Fruit fly (Drosophila melanogaster): ENCODE results near the gene CG43221.

CG43221 gene

DNA sequence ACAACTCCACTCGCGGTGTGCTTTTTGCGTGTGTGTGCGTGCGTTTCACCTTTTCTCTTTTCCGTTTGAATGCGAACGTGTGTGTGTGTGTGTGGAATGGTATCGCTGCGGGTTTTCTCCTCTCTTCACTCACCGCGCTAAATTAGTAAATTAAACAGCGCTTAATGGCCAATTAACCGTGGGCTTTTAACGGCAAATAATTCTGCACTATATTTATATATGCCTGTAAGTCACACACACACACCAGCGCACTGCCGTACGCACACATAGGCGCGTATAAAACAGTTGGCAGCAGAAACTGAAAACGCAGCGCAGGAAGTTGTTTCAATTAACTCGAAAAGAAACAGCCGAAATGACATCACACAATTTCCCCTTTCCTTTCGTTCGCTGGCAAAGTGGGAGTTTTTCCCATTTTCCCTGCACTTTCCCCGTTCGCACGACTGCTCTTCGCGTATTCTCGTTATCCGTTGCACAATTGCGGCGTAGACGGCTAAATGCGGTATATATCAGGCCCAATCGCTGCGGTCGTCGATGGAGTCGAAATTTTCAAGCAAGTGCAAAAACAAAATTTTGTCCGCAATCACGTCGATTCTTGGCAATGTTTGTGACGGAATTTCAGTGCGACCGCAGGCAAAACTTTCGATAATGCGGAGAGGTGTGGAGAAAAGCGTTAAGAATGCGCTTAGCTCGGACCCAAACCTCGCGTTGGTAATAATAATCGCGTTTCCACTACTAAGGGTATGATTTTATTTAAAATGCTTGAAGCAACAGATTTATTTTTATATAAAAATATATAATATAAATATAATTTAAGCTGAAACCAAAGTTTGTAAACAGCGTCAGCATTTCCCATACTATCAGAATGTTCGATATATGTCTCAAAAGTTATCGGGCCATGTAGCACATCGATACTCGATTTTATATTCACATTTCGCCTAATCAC is 12.7 kb upstream of the CG43221 start, which contains the start of gene BicD:
Gene BicD (minus strand): TSS at position 634 of the 943 bp plus-strand sequence.
- TF ChIP-seq Sp1 (GFP tag; optimal IDR thresholded peaks at IDR 0.05) (peak; percentile 38), rgr (GFP tag; optimal IDR thresholded peaks at IDR 0.05) (peak; percentile 5), HLH106 (tag; optimal IDR thresholded peaks at IDR 0.05) (peak; percentile 25), GATAd (GFP tag; optimal IDR thresholded peaks at IDR 0.05) (no peak), brk (GFP tag; optimal IDR thresholded peaks at IDR 0.05) (no peak), N (GFP tag; optimal IDR thresholded peaks at IDR 0.05) (peak; percentile 54), Myc (optimal IDR thresholded peaks at IDR 0.05) (peak; percentile 25), Rel (GFP tag; optimal IDR thresholded peaks at IDR 0.05) (no peak), Rel (tag; optimal IDR thresholded peaks at IDR 0.05) (peak; percentile 16), dl (GFP tag; optimal IDR thresholded peaks at IDR 0.05; ENCODE audit: insufficient read depth in 1 of 2, partially characterized antibody in 2 of 2) (no peak), psq (GFP tag; optimal IDR thresholded peaks at IDR 0.05) (no peak), dmrt93B (GFP tag; optimal IDR thresholded peaks at IDR 0.05) (no peak), foxo (GFP tag; optimal IDR thresholded peaks at IDR 0.05) (peak in 1 of 2 experiments; percentile 20)

DNA sequence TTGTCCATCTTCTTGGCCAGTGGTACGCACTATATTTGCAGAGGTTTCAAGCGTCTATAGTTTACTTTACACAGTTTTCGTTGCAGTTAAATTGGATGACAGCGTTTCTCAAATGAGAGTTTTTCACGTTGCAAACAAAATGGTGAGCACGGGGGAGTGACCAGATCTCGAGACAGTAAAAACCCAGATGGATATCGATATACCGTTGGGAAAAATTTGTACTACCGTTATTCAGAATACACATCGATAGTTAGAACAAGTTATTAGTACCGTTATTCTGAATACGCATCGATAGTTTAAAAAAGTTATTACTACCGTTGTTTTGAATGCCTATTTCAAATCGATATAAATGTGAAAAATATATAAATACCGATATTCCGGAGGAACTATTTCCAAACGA is 7.8 kb upstream of the CG43221 start, which contains the start of gene cass:
Gene cass (minus strand): TSS at position 179 of the 400 bp plus-strand sequence.
- TF ChIP-seq Abd-B (GFP tag; optimal IDR thresholded peaks at IDR 0.05) = no peak
- TF ChIP-seq rgr (GFP tag; optimal IDR thresholded peaks at IDR 0.05) = peak; percentile 33
- peak; percentile 14 for TF ChIP-seq Myc (optimal IDR thresholded peaks at IDR 0.05)
- TF ChIP-seq Sp1 (GFP tag; optimal IDR thresholded peaks at IDR 0.05) = peak; percentile 6
- TF ChIP-seq Jra (GFP tag; optimal IDR thresholded peaks at IDR 0.05) = peak; percentile 32
- TF ChIP-seq Rel (GFP tag; optimal IDR thresholded peaks at IDR 0.05) = no peak
- peak; percentile 25 for TF ChIP-seq Rel (tag; optimal IDR thresholded peaks at IDR 0.05)
- no peak for TF ChIP-seq GATAd (GFP tag; optimal IDR thresholded peaks at IDR 0.05)
- no peak for TF ChIP-seq brk (GFP tag; optimal IDR thresholded peaks at IDR 0.05)

- TF ChIP-seq dsf (GFP tag; optimal IDR thresholded peaks at IDR 0.05; ENCODE audit: borderline replicate concordance) = peak; percentile 94
- no peak for TF ChIP-seq brk (GFP tag; optimal IDR thresholded peaks at IDR 0.05)
- peak; percentile 98 for TF ChIP-seq OdsH (GFP tag; optimal IDR thresholded peaks at IDR 0.05)
- no peak for TF ChIP-seq Myc (optimal IDR thresholded peaks at IDR 0.05)
- no peak for TF ChIP-seq Abd-B (GFP tag; optimal IDR thresholded peaks at IDR 0.05)
- peak; percentile 97 for TF ChIP-seq h (GFP tag; optimal IDR thresholded peaks at IDR 0.05)
- peak; percentile 93 for TF ChIP-seq ey (GFP tag; optimal IDR thresholded peaks at IDR 0.05)
- TF ChIP-seq Hr83 (GFP tag; optimal IDR thresholded peaks at IDR 0.05; ENCODE audit: poor library complexity, severe bottlenecking) = peak; percentile 97
- TF ChIP-seq Vsx2 (GFP tag; optimal IDR thresholded peaks at IDR 0.05; ENCODE audit: partially characterized antibody) = no peak
- TF ChIP-seq CG32264 (GFP tag; optimal IDR thresholded peaks at IDR 0.05) = peak; percentile 91
- no peak for TF ChIP-seq Dif (GFP tag; optimal IDR thresholded peaks at IDR 0.05; ENCODE audit: partially characterized antibody)
- peak; percentile 93 for TF ChIP-seq GATAd (GFP tag; optimal IDR thresholded peaks at IDR 0.05)
- peak; percentile 83 for TF ChIP-seq Mio (GFP tag; optimal IDR thresholded peaks at IDR 0.05)
- no peak for TF ChIP-seq usp (GFP tag; optimal IDR thresholded peaks at IDR 0.05)
- peak; percentile 95 for TF ChIP-seq fru (GFP tag; optimal IDR thresholded peaks at IDR 0.05)
- TF ChIP-seq psq (GFP tag; optimal IDR thresholded peaks at IDR 0.05) = peak; percentile 98
- TF ChIP-seq Hr78 (GFP tag; optimal IDR thresholded peaks at IDR 0.05) = no peak
- no peak for TF ChIP-seq dl (GFP tag; optimal IDR thresholded peaks at IDR 0.05; ENCODE audit: insufficient read depth in 1 of 2, partially characterized antibody in 2 of 2)
- peak; percentile 83 for TF ChIP-seq woc (GFP tag; optimal IDR thresholded peaks at IDR 0.05)
- TF ChIP-seq CrebA (GFP tag; optimal IDR thresholded peaks at IDR 0.05; ENCODE audit: borderline replicate concordance) = no peak
- TF ChIP-seq N (GFP tag; optimal IDR thresholded peaks at IDR 0.05) = no peak
- peak; percentile 93 for TF ChIP-seq sv (GFP tag; optimal IDR thresholded peaks at IDR 0.05)
- peak; percentile 95 for TF ChIP-seq Jra (GFP tag; optimal IDR thresholded peaks at IDR 0.05)
- peak; percentile 99 for TF ChIP-seq rgr (GFP tag; optimal IDR thresholded peaks at IDR 0.05)
- TF ChIP-seq CG9705 (GFP tag; optimal IDR thresholded peaks at IDR 0.05) = peak; percentile 77
- TF ChIP-seq Dfd (GFP tag; optimal IDR thresholded peaks at IDR 0.05) = peak; percentile 85
- peak; percentile 94 for TF ChIP-seq sage (GFP tag; optimal IDR thresholded peaks at IDR 0.05)
- peak; percentile 66 to 98 for TF ChIP-seq foxo (GFP tag; optimal IDR thresholded peaks at IDR 0.05)
- peak; percentile 96 for TF ChIP-seq Hnf4 (GFP tag; optimal IDR thresholded peaks at IDR 0.05)
- TF ChIP-seq jim (GFP tag; optimal IDR thresholded peaks at IDR 0.05) = peak; percentile 73
- no peak for TF ChIP-seq pan (optimal IDR thresholded peaks at IDR 0.05)
- peak; percentile 97 for TF ChIP-seq br (GFP tag; optimal IDR thresholded peaks at IDR 0.05)
- TF ChIP-seq HLH106 (tag; optimal IDR thresholded peaks at IDR 0.05) = peak; percentile 99
- no peak for TF ChIP-seq tai (GFP tag; optimal IDR thresholded peaks at IDR 0.05)
- peak; percentile 80 for TF ChIP-seq Rel (GFP tag; optimal IDR thresholded peaks at IDR 0.05)
- TF ChIP-seq Rel (tag; optimal IDR thresholded peaks at IDR 0.05) = peak; percentile 71
- TF ChIP-seq lola (GFP tag; optimal IDR thresholded peaks at IDR 0.05) = no peak
- TF ChIP-seq dmrt93B (GFP tag; optimal IDR thresholded peaks at IDR 0.05) = peak; percentile 98
- peak; percentile 97 for TF ChIP-seq Sp1 (GFP tag; optimal IDR thresholded peaks at IDR 0.05)
These were observed 4.5 kb upstream of the CG43221 start, which contains the start of the genes fws and Lamtor3 for dm6 chr2L:17480943-17481580. Gene fws, minus strand, starts transcription at chr2L:17481029. Gene Lamtor3, plus strand, starts transcription at chr2L:17481231.
